Fruit fly (Drosophila melanogaster) whole organism, embryonic: ENCODE data around the gene Rbp1-like.

Experiments
- Aef1 ChIP-seq: fragments of 200-800 bp; sonication (Bioruptor generic); IDR thresholded peaks from 3 replicates; pipeline ENCODE4 v1.3.6; 2022; ENCODE audit warnings: missing biosample characterization, missing genetic modification characterization
- Awh ChIP-seq: fragments of 200-800 bp; sonication (Bioruptor generic); IDR thresholded peaks from 2 replicates; pipeline ENCODE4, ENCODE4 v1.3.6; 2022; ENCODE audit warnings: missing biosample characterization, missing genetic modification characterization
- Blimp-1 ChIP-seq: fragments of 200-800 bp; sonication (Bioruptor generic); optimal IDR thresholded peaks from 3 replicates; lab custom pipeline; 2018; ENCODE audit warnings: missing biosample characterization, missing genetic modification characterization, mild to moderate bottlenecking, moderate library complexity, missing genetic modification reagents
- CG11085 ChIP-seq: fragments of 200-800 bp; sonication (Bioruptor generic); IDR thresholded peaks from 2 replicates; pipeline ENCODE4 v1.3.6; 2022; ENCODE audit warnings: missing biosample characterization, missing genetic modification characterization
- CG11504 ChIP-seq: fragments of 200-800 bp; sonication (Bioruptor generic); optimal IDR thresholded peaks from 3 replicates; lab custom pipeline; 2019; ENCODE audit warnings: missing biosample characterization, mild to moderate bottlenecking, missing genetic modification characterization, moderate library complexity
- CG12744 ChIP-seq: fragments of 200-800 bp; sonication (Bioruptor generic); optimal IDR thresholded peaks from 2 replicates; lab custom pipeline; 2016; ENCODE audit warnings: missing biosample characterization, missing genetic modification characterization
- CG13296 ChIP-seq: fragments of 200-800 bp; sonication (Bioruptor generic); optimal IDR thresholded peaks from 3 replicates; lab custom pipeline; 2018; ENCODE audit warnings: missing biosample characterization, mild to moderate bottlenecking, missing genetic modification characterization
- CG14014 ChIP-seq: fragments of 200-800 bp; sonication (Bioruptor generic); IDR thresholded peaks from 2 replicates; pipeline ENCODE4 v1.3.6; 2022; ENCODE audit warnings: missing biosample characterization, missing genetic modification characterization
- CG15073 ChIP-seq: fragments of 200-800 bp; sonication (Bioruptor generic); optimal IDR thresholded peaks from 2 replicates; lab custom pipeline; 2016; ENCODE audit warnings: missing biosample characterization, missing genetic modification characterization
- CG1529 ChIP-seq: fragments of 200-800 bp; sonication (Bioruptor generic); optimal IDR thresholded peaks from 3 replicates; lab custom pipeline; 2018; ENCODE audit warnings: missing biosample characterization, missing genetic modification characterization
- CG17802 ChIP-seq: fragments of 200-800 bp; sonication (Bioruptor generic); optimal IDR thresholded peaks from 2 replicates; lab custom pipeline; 2018; ENCODE audit warnings: missing biosample characterization, mild to moderate bottlenecking, missing genetic modification characterization, moderate library complexity
- CG18262 ChIP-seq: fragments of 200-800 bp; optimal IDR thresholded peaks from 3 replicates; lab custom pipeline; 2019; ENCODE audit warnings: missing biosample characterization, mild to moderate bottlenecking, missing genetic modification characterization, moderate library complexity
- CG2129 ChIP-seq: fragments of 200-800 bp; sonication (Bioruptor generic); IDR thresholded peaks from 2 replicates; pipeline ENCODE4 v1.3.6; 2022; ENCODE audit warnings: missing biosample characterization, missing genetic modification characterization; ENCODE audit not compliant: partially characterized antibody
- CG30431 ChIP-seq: fragments of 200-800 bp; sonication (Bioruptor generic); optimal IDR thresholded peaks from 2 replicates; lab custom pipeline; 2017; ENCODE audit warnings: missing biosample characterization, missing genetic modification characterization
- CG3163 ChIP-seq: fragments of 200-800 bp; sonication (Bioruptor generic); optimal IDR thresholded peaks from 3 replicates; lab custom pipeline; 2016; ENCODE audit warnings: missing biosample characterization, missing genetic modification characterization
- CG6175 ChIP-seq: fragments of 200-800 bp; sonication (Bioruptor generic); IDR thresholded peaks from 3 replicates; pipeline ENCODE4 v1.3.6; 2022; ENCODE audit warnings: missing biosample characterization, missing genetic modification characterization
- CG6689 ChIP-seq: fragments of 200-800 bp; sonication (Bioruptor generic); IDR thresholded peaks from 2 replicates; pipeline ENCODE4 v1.3.6; 2022; ENCODE audit warnings: missing biosample characterization, missing genetic modification characterization
- CG6765 ChIP-seq: fragments of 200-800 bp; sonication (Bioruptor generic); optimal IDR thresholded peaks from 3 replicates; lab custom pipeline; 2017; ENCODE audit warnings: missing biosample characterization, mild to moderate bottlenecking, missing genetic modification characterization
- CG7372 ChIP-seq: fragments of 200-800 bp; sonication (Bioruptor generic); IDR thresholded peaks from 2 replicates; pipeline ENCODE4 v1.3.6; 2022; ENCODE audit warnings: missing biosample characterization, missing genetic modification characterization
- CG9817 ChIP-seq: fragments of 200-800 bp; sonication (Bioruptor generic); optimal IDR thresholded peaks from 2 replicates; lab custom pipeline; 2018; ENCODE audit warnings: missing biosample characterization, mild to moderate bottlenecking, missing genetic modification characterization, moderate library complexity
- Dad ChIP-seq: fragments of 200-800 bp; sonication (Bioruptor generic); optimal IDR thresholded peaks from 3 replicates; lab custom pipeline; 2016; ENCODE audit warnings: missing biosample characterization, missing genetic modification characterization
- Dip3 ChIP-seq: fragments of 200-800 bp; sonication (Bioruptor generic); optimal IDR thresholded peaks from 3 replicates; lab custom pipeline; 2016; ENCODE audit warnings: missing biosample characterization, missing genetic modification characterization
- Fer2 ChIP-seq: fragments of 200-800 bp; sonication (Bioruptor generic); optimal IDR thresholded peaks from 2 replicates; lab custom pipeline; 2018; ENCODE audit warnings: missing biosample characterization, mild to moderate bottlenecking, missing genetic modification characterization, moderate library complexity
- MESR4 ChIP-seq: fragments of 200-800 bp; sonication (Bioruptor generic); optimal IDR thresholded peaks from 2 replicates; lab custom pipeline; 2018; ENCODE audit warnings: missing biosample characterization, mild to moderate bottlenecking, missing genetic modification characterization, moderate library complexity
- Nf-YA ChIP-seq: fragments of 200-800 bp; sonication (Bioruptor generic); IDR thresholded peaks from 2 replicates; pipeline ENCODE4 v1.3.6; 2022; ENCODE audit warnings: missing biosample characterization, missing genetic modification characterization
- Optix ChIP-seq: fragments of 200-800 bp; sonication (Bioruptor generic); IDR thresholded peaks from 3 replicates; pipeline ENCODE4 v1.3.6; 2022; ENCODE audit warnings: missing biosample characterization, missing genetic modification characterization
- PHDP ChIP-seq: fragments of 200-800 bp; sonication (Bioruptor generic); optimal IDR thresholded peaks from 3 replicates; lab custom pipeline; 2018; ENCODE audit warnings: missing biosample characterization, mild to moderate bottlenecking, missing genetic modification characterization, moderate library complexity
- Sox100B ChIP-seq: fragments of 200-800 bp; sonication (Bioruptor generic); optimal IDR thresholded peaks from 3 replicates; lab custom pipeline; 2018; ENCODE audit warnings: missing biosample characterization, mild to moderate bottlenecking, missing genetic modification characterization
- ac ChIP-seq: fragments of 200-800 bp; sonication (Bioruptor generic); optimal IDR thresholded peaks from 3 replicates; lab custom pipeline; 2017; ENCODE audit warnings: missing biosample characterization, mild to moderate bottlenecking, missing genetic modification characterization
- chinmo ChIP-seq: fragments of 200-800 bp; sonication (Bioruptor generic); IDR thresholded peaks from 4 replicates; pipeline ENCODE4 v1.3.6; 2022; ENCODE audit warnings: missing biosample characterization, missing genetic modification characterization; ENCODE audit not compliant: partially characterized antibody
- crc ChIP-seq: fragments of 200-800 bp; sonication (Bioruptor generic); optimal IDR thresholded peaks from 2 replicates; lab custom pipeline; 2016; ENCODE audit warnings: missing biosample characterization, missing genetic modification characterization
- crol ChIP-seq: fragments of 200-800 bp; sonication (Bioruptor generic); IDR thresholded peaks from 2 replicates; pipeline ENCODE4 v1.3.6; 2022; ENCODE audit warnings: missing biosample characterization, missing genetic modification characterization
- dm ChIP-seq: fragments of 200-800 bp; sonication (Bioruptor generic); optimal IDR thresholded peaks from 3 replicates; lab custom pipeline; 2016; ENCODE audit warnings: missing biosample characterization, missing genetic modification characterization
- dmrt99B ChIP-seq: fragments of 200-800 bp; sonication (Bioruptor generic); optimal IDR thresholded peaks from 2 replicates; lab custom pipeline; 2018; ENCODE audit warnings: missing biosample characterization, mild to moderate bottlenecking, missing genetic modification characterization, moderate library complexity
- eve ChIP-seq, 2 experiments: fragments of >200 bp; optimal IDR thresholded peaks; 2 replicates each; lab custom pipeline; 2017; ENCODE audit warnings: missing biosample characterization in 2 of 2, missing genetic modification characterization in 2 of 2
- fru ChIP-seq: fragments of >200 bp; optimal IDR thresholded peaks from 2 replicates; lab custom pipeline; 2017
- ftz-f1 ChIP-seq: fragments of 200-800 bp; sonication (Bioruptor generic); optimal IDR thresholded peaks from 2 replicates; lab custom pipeline; 2016; ENCODE audit warnings: missing biosample characterization, missing genetic modification characterization
- fu2 ChIP-seq: fragments of 200-800 bp; sonication (Bioruptor generic); optimal IDR thresholded peaks from 2 replicates; lab custom pipeline; 2016; ENCODE audit warnings: missing biosample characterization, missing genetic modification characterization
- gcm ChIP-seq: fragments of 200-800 bp; sonication (Bioruptor generic); optimal IDR thresholded peaks from 2 replicates; lab custom pipeline; 2019; ENCODE audit warnings: missing biosample characterization, mild to moderate bottlenecking, missing genetic modification characterization, moderate library complexity
- hth ChIP-seq: fragments of >200 bp; optimal IDR thresholded peaks from 2 replicates; lab custom pipeline; 2017; ENCODE audit warnings: inconsistent platforms
- ken ChIP-seq: fragments of 200-800 bp; sonication (Bioruptor generic); IDR thresholded peaks from 3 replicates; pipeline ENCODE4 v1.3.6; 2022; ENCODE audit warnings: missing biosample characterization, missing genetic modification characterization
- klu ChIP-seq: fragments of 200-800 bp; sonication (Bioruptor generic); IDR thresholded peaks from 2 replicates; pipeline ENCODE4 v1.3.6; 2022; ENCODE audit warnings: missing biosample characterization, missing genetic modification characterization
- mirr ChIP-seq: fragments of 200-800 bp; sonication (Bioruptor generic); optimal IDR thresholded peaks from 3 replicates; lab custom pipeline; 2018; ENCODE audit warnings: missing biosample characterization, mild to moderate bottlenecking, missing genetic modification characterization
- nerfin-2 ChIP-seq: fragments of 200-800 bp; sonication (Bioruptor generic); IDR thresholded peaks from 2 replicates; pipeline ENCODE4 v1.3.6; 2022; ENCODE audit warnings: missing biosample characterization, missing genetic modification characterization; ENCODE audit not compliant: partially characterized antibody
- p53 ChIP-seq: fragments of 200-800 bp; sonication (Bioruptor generic); optimal IDR thresholded peaks from 2 replicates; lab custom pipeline; 2016; ENCODE audit warnings: missing biosample characterization, missing genetic modification characterization
- peb ChIP-seq: fragments of 200-800 bp; sonication (Bioruptor generic); IDR thresholded peaks from 2 replicates; pipeline ENCODE4 v1.3.6; 2022; ENCODE audit warnings: missing biosample characterization, missing genetic modification characterization
- phol ChIP-seq: fragments of 200-800 bp; sonication (Bioruptor generic); optimal IDR thresholded peaks from 3 replicates; lab custom pipeline; 2018; ENCODE audit warnings: missing biosample characterization, mild to moderate bottlenecking, missing genetic modification characterization, moderate library complexity
- prd ChIP-seq, 3 experiments: fragments of >200 bp in 2 of 3; fragments of 200-800 bp in 1 of 3; sonication (Bioruptor generic) in 1 of 3; optimal IDR thresholded peaks in 2 of 3; IDR thresholded peaks in 1 of 3; 2 replicates in 2 of 3; 3 replicates in 1 of 3; pipeline versions ENCODE4 v1.3.6 to Lab custom; 2017 to 2022; ENCODE audit warnings: missing biosample characterization in 1 of 3, missing genetic modification characterization in 1 of 3
- vnd ChIP-seq: fragments of 200-800 bp; sonication (Bioruptor generic); IDR thresholded peaks from 3 replicates; pipeline ENCODE4 v1.3.6; 2022; ENCODE audit warnings: missing biosample characterization, missing genetic modification characterization; ENCODE audit not compliant: partially characterized antibody
- wor ChIP-seq: fragments of 200-800 bp; sonication (Bioruptor generic); IDR thresholded peaks from 2 replicates; pipeline ENCODE4 v1.3.6; 2022; ENCODE audit warnings: missing biosample characterization, missing genetic modification characterization

Gene Rbp1-like

dm6 chrX:13390465-13391173 is 5.9 kb upstream of the Rbp1-like start (continued):
- TF ChIP-seq CG7372 (peak; percentile 64), Nf-YA (GFP tag; lab: Robert Waterston, UW) (peak; percentile 57; the same call in 1 of the 2 replicates), Sox100B (GFP tag; lab: Kevin White, UChicago) (peak; percentile 51), PHDP (tag; lab: Kevin White, UChicago) (peak; percentile 79), chinmo (peak; percentile 26; the same call in 1 of the 4 replicates), gcm (peak; percentile 18), klu (GFP tag; lab: Robert Waterston, UW) (peak; percentile 53; the same call in 1 of the 2 replicates), hth (lab: Kevin White, UChicago) (no peak), prd (optimal IDR thresholded peaks at IDR 0.05; lab: Kevin White, UChicago) (no peak), prd (GFP tag; IDR thresholded peaks at IDR 0.05; lab: Robert Waterston, UW) (peak; percentile 72; the same call in 2 of the 3 replicates), Fer2 (tag; lab: Kevin White, UChicago) (peak; percentile 60), Dad (no peak), Aef1 (peak; percentile 68), crol (GFP tag; lab: Robert Waterston, UW) (no peak), fru (lab: Kevin White, UChicago) (no peak), dm (GFP tag; lab: Kevin White, UChicago) (no peak), CG1529 (GFP tag; lab: Kevin White, UChicago) (no peak), Awh (GFP tag; lab: Robert Waterston, UW) (no peak), CG18262 (tag; lab: Kevin White, UChicago) (peak; percentile 48), vnd (GFP tag; lab: Robert Waterston, UW) (no peak), CG2129 (GFP tag; lab: Robert Waterston, UW) (no peak), CG30431 (GFP tag; lab: Kevin White, UChicago) (no peak), MESR4 (no peak), CG6689 (GFP tag; lab: Robert Waterston, UW) (peak; percentile 60), CG9817 (peak; percentile 73), CG17802 (tag; lab: Kevin White, UChicago) (no peak), CG13296 (GFP tag; lab: Kevin White, UChicago) (peak; percentile 83), wor (GFP tag; lab: Robert Waterston, UW) (no peak), eve (GFP tag; optimal IDR thresholded peaks at IDR 0.05; lab: Kevin White, UChicago) (no peak), CG15073 (GFP tag; lab: Kevin White, UChicago) (no peak), nerfin-2 (GFP tag; lab: Robert Waterston, UW) (no peak), CG12744 (GFP tag; lab: Kevin White, UChicago) (no peak), Optix (no peak), mirr (GFP tag; lab: Kevin White, UChicago) (no peak), crc (no peak), CG11504 (peak; percentile 75), dmrt99B (tag; lab: Kevin White, UChicago) (peak; percentile 66), Blimp-1 (peak; percentile 39), CG14014 (GFP tag; lab: Robert Waterston, UW) (peak; percentile 78), fu2 (GFP tag; lab: Kevin White, UChicago) (no peak), CG6175 (GFP tag; lab: Robert Waterston, UW) (0 out of 3 replicates have a peak, but pooled peaks have one; percentile 14), peb (GFP tag; lab: Robert Waterston, UW) (no peak), ac (GFP tag; lab: Kevin White, UChicago) (no peak), p53 (GFP tag; lab: Kevin White, UChicago) (no peak), CG11085 (GFP tag; lab: Robert Waterston, UW) (peak; percentile 77), Dip3 (GFP tag; lab: Kevin White, UChicago) (no peak), ftz-f1 (GFP tag; lab: Kevin White, UChicago) (no peak), CG6765 (GFP tag; lab: Kevin White, UChicago) (peak; percentile 52), CG3163 (GFP tag; lab: Kevin White, UChicago) (no peak), ken (no peak), phol (tag; lab: Kevin White, UChicago) (peak; percentile 33)
